Comparison of ENCODE assay signal across 1 fruit fly cellular context in the genomic region with DNA sequence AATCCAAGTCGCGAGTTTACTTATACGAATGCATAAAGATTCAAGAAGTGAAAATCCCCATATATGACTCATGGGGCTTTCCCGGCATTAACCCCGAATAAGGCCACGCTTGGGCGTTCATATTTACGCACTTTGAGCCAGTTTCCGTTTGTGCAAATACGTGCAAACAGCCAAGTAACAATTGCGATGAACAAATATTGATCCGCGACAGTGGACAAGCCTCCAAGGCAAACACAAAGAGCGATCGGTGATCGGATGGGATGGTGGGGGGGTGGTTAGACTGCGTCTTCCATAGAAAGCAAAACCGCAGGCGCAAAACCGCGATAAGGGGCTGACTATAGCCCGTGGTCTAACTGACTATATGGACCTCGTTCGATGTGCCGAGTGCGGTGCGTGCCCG.
TF ChIP-seq lines count a peak whose summit lies in the region.

No protein-coding gene starts in this region.

TF ChIP-seq in whole organism, embryonic, 481 proteins besides CTCF, POLR2A, EP300 and RAD21 (continued from another document and continues in another):
- TF ChIP-seq so (GFP tag; IDR thresholded peaks at IDR 0.05; lab: Robert Waterston, UW) (0 out of 3 replicates have a peak, but pooled peaks have one; percentile 16), Opbp (GFP tag; IDR thresholded peaks at IDR 0.05; lab: Robert Waterston, UW; ENCODE audit: partially characterized antibody) (no peak), CG8089 (GFP tag; optimal IDR thresholded peaks at IDR 0.05; lab: Kevin White, UChicago) (peak; percentile 19), CG12744 (GFP tag; optimal IDR thresholded peaks at IDR 0.05; lab: Kevin White, UChicago) (no peak), Sin3A (optimal IDR thresholded peaks at IDR 0.05; lab: Kevin White, UChicago) (no peak), da (GFP tag; optimal IDR thresholded peaks at IDR 0.05; lab: Kevin White, UChicago) (no peak), CG12659 (GFP tag; optimal IDR thresholded peaks at IDR 0.05; lab: Kevin White, UChicago) (no peak), MESR4 (GFP tag; optimal IDR thresholded peaks at IDR 0.05; lab: Kevin White, UChicago) (no peak), CG15601 (tag; optimal IDR thresholded peaks at IDR 0.05; lab: Kevin White, UChicago) (no peak), CG11085 (GFP tag; IDR thresholded peaks at IDR 0.05; lab: Robert Waterston, UW) (no peak), ATbp (GFP tag; optimal IDR thresholded peaks at IDR 0.05; lab: Kevin White, UChicago) (peak; percentile 80), pb (GFP tag; optimal IDR thresholded peaks at IDR 0.05; lab: Kevin White, UChicago) (no peak), cwo (GFP tag; optimal IDR thresholded peaks at IDR 0.05; lab: Kevin White, UChicago) (no peak), Dbx (GFP tag; IDR thresholded peaks at IDR 0.05; lab: Robert Waterston, UW) (0 out of 3 replicates have a peak, but pooled peaks have one; percentile 40), Hsf (GFP tag; optimal IDR thresholded peaks at IDR 0.05; lab: Kevin White, UChicago) (no peak), az2 (GFP tag; optimal IDR thresholded peaks at IDR 0.05; lab: Kevin White, UChicago) (no peak), wek (GFP tag; optimal IDR thresholded peaks at IDR 0.05; lab: Kevin White, UChicago) (peak; percentile 67), CG11696 (GFP tag; IDR thresholded peaks at IDR 0.05; lab: Robert Waterston, UW) (no peak), CG14050 (GFP tag; IDR thresholded peaks at IDR 0.05; lab: Robert Waterston, UW) (no peak), CG13775 (GFP tag; optimal IDR thresholded peaks at IDR 0.05; lab: Kevin White, UChicago) (no peak), CG4730 (GFP tag; IDR thresholded peaks at IDR 0.05; lab: Robert Waterston, UW) (no peak), kay (GFP tag; optimal IDR thresholded peaks at IDR 0.05; lab: Kevin White, UChicago) (peak; percentile 11), row (GFP tag; IDR thresholded peaks at IDR 0.05; lab: Robert Waterston, UW) (no peak), tgo (GFP tag; IDR thresholded peaks at IDR 0.05; lab: Robert Waterston, UW) (no peak; the same call in 2 of the 3 replicates), CG7372 (GFP tag; IDR thresholded peaks at IDR 0.05; lab: Robert Waterston, UW) (no peak), grn (GFP tag; optimal IDR thresholded peaks at IDR 0.05; lab: Kevin White, UChicago) (no peak), CG8944 (GFP tag; optimal IDR thresholded peaks at IDR 0.05; lab: Kevin White, UChicago) (no peak), sim (GFP tag; IDR thresholded peaks at IDR 0.05; lab: Robert Waterston, UW) (no peak), CG11456 (GFP tag; IDR thresholded peaks at IDR 0.05; lab: Robert Waterston, UW) (no peak), CG4328 (GFP tag; optimal IDR thresholded peaks at IDR 0.05; lab: Kevin White, UChicago) (no peak), nau (GFP tag; optimal IDR thresholded peaks at IDR 0.05; lab: Kevin White, UChicago) (peak; percentile 49), CG13624 (GFP tag; optimal IDR thresholded peaks at IDR 0.05; lab: Kevin White, UChicago) (no peak), NC2α (GFP tag; optimal IDR thresholded peaks at IDR 0.05; lab: Kevin White, UChicago) (no peak), hb (GFP tag; IDR thresholded peaks at IDR 0.05; lab: Robert Waterston, UW; ENCODE audit: partially characterized antibody) (no peak), CG16863 (GFP tag; optimal IDR thresholded peaks at IDR 0.05; lab: Kevin White, UChicago) (no peak), CG32772 (GFP tag; IDR thresholded peaks at IDR 0.05; lab: Robert Waterston, UW) (no peak), bab2 (GFP tag; optimal IDR thresholded peaks at IDR 0.05; lab: Kevin White, UChicago) (peak; percentile 43), Taf1 (GFP tag; IDR thresholded peaks at IDR 0.05; lab: Robert Waterston, UW) (no peak), Six4 (GFP tag; optimal IDR thresholded peaks at IDR 0.05; lab: Kevin White, UChicago) (no peak), gro (GFP tag; optimal IDR thresholded peaks at IDR 0.05; lab: Kevin White, UChicago) (no peak), CG8388 (GFP tag; optimal IDR thresholded peaks at IDR 0.05; lab: Kevin White, UChicago) (no peak), CG4424 (GFP tag; optimal IDR thresholded peaks at IDR 0.05; lab: Kevin White, UChicago) (no peak), CG6689 (GFP tag; IDR thresholded peaks at IDR 0.05; lab: Robert Waterston, UW) (peak; percentile 16; the same call in 1 of the 2 replicates), CG2202 (tag; optimal IDR thresholded peaks at IDR 0.05; lab: Kevin White, UChicago) (no peak), CG30431 (GFP tag; optimal IDR thresholded peaks at IDR 0.05; lab: Kevin White, UChicago) (no peak), ken (GFP tag; IDR thresholded peaks at IDR 0.05; lab: Robert Waterston, UW) (0 out of 3 replicates have a peak, but pooled peaks have one; percentile 40), BtbVII (GFP tag; optimal IDR thresholded peaks at IDR 0.05; lab: Kevin White, UChicago) (peak; percentile 15), CG10209 (GFP tag; optimal IDR thresholded peaks at IDR 0.05; lab: Kevin White, UChicago) (no peak), CG15696 (tag; optimal IDR thresholded peaks at IDR 0.05; lab: Kevin White, UChicago) (no peak), fru (optimal IDR thresholded peaks at IDR 0.05; lab: Kevin White, UChicago) (no peak), schlank (tag; optimal IDR thresholded peaks at IDR 0.05; lab: Kevin White, UChicago) (peak; percentile 51), CG15514 (GFP tag; optimal IDR thresholded peaks at IDR 0.05; lab: Kevin White, UChicago) (no peak), E2f1 (GFP tag; IDR thresholded peaks at IDR 0.05; lab: Robert Waterston, UW) (0 out of 2 replicates have a peak, but pooled peaks have one; percentile 7), CG2129 (GFP tag; IDR thresholded peaks at IDR 0.05; lab: Robert Waterston, UW; ENCODE audit: partially characterized antibody) (no peak), pnt (GFP tag; optimal IDR thresholded peaks at IDR 0.05; lab: Kevin White, UChicago) (no peak), sr (GFP tag; IDR thresholded peaks at IDR 0.05; lab: Robert Waterston, UW) (no peak), Hr39 (optimal IDR thresholded peaks at IDR 0.05; lab: Kevin White, UChicago) (no peak), dmrt99B (tag; optimal IDR thresholded peaks at IDR 0.05; lab: Kevin White, UChicago) (peak; percentile 0), CG31388 (GFP tag; optimal IDR thresholded peaks at IDR 0.05; lab: Kevin White, UChicago) (no peak), disco-r (GFP tag; optimal IDR thresholded peaks at IDR 0.05; lab: Kevin White, UChicago) (no peak), CG11093 (GFP tag; IDR thresholded peaks at IDR 0.05; lab: Robert Waterston, UW) (no peak), CG12104 (GFP tag; optimal IDR thresholded peaks at IDR 0.05; lab: Kevin White, UChicago) (no peak), CG15269 (tag; optimal IDR thresholded peaks at IDR 0.05; lab: Kevin White, UChicago) (no peak), CG10366 (GFP tag; IDR thresholded peaks at IDR 0.05; lab: Robert Waterston, UW) (no peak), twi (tag; optimal IDR thresholded peaks at IDR 0.05; lab: Kevin White, UChicago) (no peak), D19B (GFP tag; optimal IDR thresholded peaks at IDR 0.05; lab: Kevin White, UChicago) (no peak), Fer1 (GFP tag; optimal IDR thresholded peaks at IDR 0.05; lab: Kevin White, UChicago) (peak; percentile 7), nmo (GFP tag; optimal IDR thresholded peaks at IDR 0.05; lab: Kevin White, UChicago) (no peak), CG12236 (GFP tag; optimal IDR thresholded peaks at IDR 0.05; lab: Kevin White, UChicago) (no peak), B-H2 (GFP tag; optimal IDR thresholded peaks at IDR 0.05; lab: Kevin White, UChicago) (no peak), Lpt (GFP tag; optimal IDR thresholded peaks at IDR 0.05; lab: Kevin White, UChicago) (no peak), esg (GFP tag; conservative IDR thresholded peaks at IDR 0.05; lab: Robert Waterston, UW) (no peak), Dip3 (GFP tag; optimal IDR thresholded peaks at IDR 0.05; lab: Kevin White, UChicago) (no peak), ara (GFP tag; IDR thresholded peaks at IDR 0.05; lab: Robert Waterston, UW) (no peak), TFAM (GFP tag; optimal IDR thresholded peaks at IDR 0.05; lab: Kevin White, UChicago) (no peak), tap (tag; optimal IDR thresholded peaks at IDR 0.05; lab: Kevin White, UChicago) (no peak), fu2 (GFP tag; optimal IDR thresholded peaks at IDR 0.05; lab: Kevin White, UChicago) (no peak), CG8765 (GFP tag; IDR thresholded peaks at IDR 0.05; lab: Robert Waterston, UW) (no peak), CG9727 (GFP tag; optimal IDR thresholded peaks at IDR 0.05; lab: Kevin White, UChicago) (no peak), CG17912 (GFP tag; optimal IDR thresholded peaks at IDR 0.05; lab: Kevin White, UChicago) (peak; percentile 18), Jarid2 (GFP tag; optimal IDR thresholded peaks at IDR 0.05; lab: Kevin White, UChicago) (no peak), CG5245 (GFP tag; optimal IDR thresholded peaks at IDR 0.05; lab: Kevin White, UChicago) (no peak), CG10654 (GFP tag; optimal IDR thresholded peaks at IDR 0.05; lab: Kevin White, UChicago) (no peak), zen (tag; optimal IDR thresholded peaks at IDR 0.05; lab: Kevin White, UChicago) (no peak), CG17568 (GFP tag; optimal IDR thresholded peaks at IDR 0.05; lab: Kevin White, UChicago) (no peak), CG9797 (GFP tag; optimal IDR thresholded peaks at IDR 0.05; lab: Kevin White, UChicago) (no peak), dm (GFP tag; optimal IDR thresholded peaks at IDR 0.05; lab: Kevin White, UChicago) (no peak), peb (GFP tag; IDR thresholded peaks at IDR 0.05; lab: Robert Waterston, UW) (no peak), rib (GFP tag; IDR thresholded peaks at IDR 0.05; lab: Robert Waterston, UW) (no peak), Nf-YA (GFP tag; IDR thresholded peaks at IDR 0.05; lab: Robert Waterston, UW) (no peak), pan (optimal IDR thresholded peaks at IDR 0.05; lab: Kevin White, UChicago) (no peak), pan (GFP tag; optimal IDR thresholded peaks at IDR 0.05 in 1 of 2, IDR thresholded peaks at IDR 0.05 in 1 of 2) (peak in 1 of 2 experiments; percentile 38), gsb-n (tag; optimal IDR thresholded peaks at IDR 0.05; lab: Kevin White, UChicago) (no peak), CG2120 (GFP tag; optimal IDR thresholded peaks at IDR 0.05; lab: Kevin White, UChicago) (no peak), kah (GFP tag; optimal IDR thresholded peaks at IDR 0.05; lab: Kevin White, UChicago) (no peak), CG17361 (GFP tag; IDR thresholded peaks at IDR 0.05; lab: Robert Waterston, UW) (no peak), tio (GFP tag; optimal IDR thresholded peaks at IDR 0.05; lab: Kevin White, UChicago) (no peak), prd (optimal IDR thresholded peaks at IDR 0.05; lab: Kevin White, UChicago) (no peak), prd (GFP tag; IDR thresholded peaks at IDR 0.05; lab: Robert Waterston, UW) (no peak), CG2199 (GFP tag; IDR thresholded peaks at IDR 0.05; lab: Robert Waterston, UW) (no peak), ase (GFP tag; IDR thresholded peaks at IDR 0.05; lab: Robert Waterston, UW) (no peak), CG5180 (GFP tag; optimal IDR thresholded peaks at IDR 0.05; lab: Kevin White, UChicago) (no peak), Hr51 (GFP tag; optimal IDR thresholded peaks at IDR 0.05; lab: Kevin White, UChicago) (no peak), CG3995 (GFP tag; optimal IDR thresholded peaks at IDR 0.05; lab: Kevin White, UChicago) (no peak), CG34224 (GFP tag; IDR thresholded peaks at IDR 0.05; lab: Robert Waterston, UW; ENCODE audit: partially characterized antibody) (no peak), CG34422 (GFP tag; IDR thresholded peaks at IDR 0.05; lab: Robert Waterston, UW) (no peak), CG1647 (GFP tag; optimal IDR thresholded peaks at IDR 0.05; lab: Kevin White, UChicago) (no peak), CG1603 (tag; optimal IDR thresholded peaks at IDR 0.05; lab: Kevin White, UChicago) (peak; percentile 59), CG12071 (GFP tag; optimal IDR thresholded peaks at IDR 0.05; lab: Kevin White, UChicago) (peak; percentile 71), Drgx (GFP tag; IDR thresholded peaks at IDR 0.05; lab: Robert Waterston, UW) (peak; percentile 36), Kr (GFP tag; optimal IDR thresholded peaks at IDR 0.05; lab: Kevin White, UChicago) (no peak), stc (GFP tag; IDR thresholded peaks at IDR 0.05; lab: Robert Waterston, UW) (no peak), CG18262 (tag; optimal IDR thresholded peaks at IDR 0.05; lab: Kevin White, UChicago) (no peak), Fer2 (tag; optimal IDR thresholded peaks at IDR 0.05; lab: Kevin White, UChicago) (no peak), sens-2 (GFP tag; IDR thresholded peaks at IDR 0.05; lab: Robert Waterston, UW) (no peak), CG5953 (GFP tag; IDR thresholded peaks at IDR 0.05; lab: Robert Waterston, UW) (peak; percentile 60; the same call in 1 of the 2 replicates), bowl (GFP tag; IDR thresholded peaks at IDR 0.05; lab: Robert Waterston, UW) (no peak), caup (GFP tag; optimal IDR thresholded peaks at IDR 0.05; lab: Kevin White, UChicago; ENCODE audit: severe bottlenecking) (peak; percentile 18), CG7786 (GFP tag; optimal IDR thresholded peaks at IDR 0.05; lab: Kevin White, UChicago) (no peak), exex (tag; optimal IDR thresholded peaks at IDR 0.05; lab: Kevin White, UChicago) (no peak), NfI (GFP tag; optimal IDR thresholded peaks at IDR 0.05; lab: Kevin White, UChicago) (no peak), CG7839 (tag; optimal IDR thresholded peaks at IDR 0.05; lab: Kevin White, UChicago) (no peak), CG11695 (GFP tag; IDR thresholded peaks at IDR 0.05; lab: Robert Waterston, UW) (no peak), ssp (GFP tag; IDR thresholded peaks at IDR 0.05; lab: Robert Waterston, UW) (no peak), jumu (GFP tag; optimal IDR thresholded peaks at IDR 0.05; lab: Kevin White, UChicago) (no peak), ind (GFP tag; optimal IDR thresholded peaks at IDR 0.05; lab: Kevin White, UChicago) (no peak), Oaz (GFP tag; IDR thresholded peaks at IDR 0.05; lab: Robert Waterston, UW) (no peak), unc-4 (GFP tag; IDR thresholded peaks at IDR 0.05; lab: Robert Waterston, UW; ENCODE audit: partially characterized antibody) (no peak), jing (GFP tag; optimal IDR thresholded peaks at IDR 0.05; lab: Kevin White, UChicago) (no peak), crol (GFP tag; IDR thresholded peaks at IDR 0.05; lab: Robert Waterston, UW) (no peak), Sry-δ (GFP tag; optimal IDR thresholded peaks at IDR 0.05; lab: Kevin White, UChicago) (no peak), trh (GFP tag; optimal IDR thresholded peaks at IDR 0.05; lab: Kevin White, UChicago) (no peak), CG11247 (GFP tag; IDR thresholded peaks at IDR 0.05; lab: Robert Waterston, UW) (no peak), mam (GFP tag; optimal IDR thresholded peaks at IDR 0.05; lab: Kevin White, UChicago) (no peak)
